Fruit fly (Drosophila melanogaster) whole organism, wandering third instar larva: Measurements from ENCODE around the gene Naa30A.

Experiments used
- CG32264 ChIP-seq: fragments of 200-800 bp; sonication (Bioruptor generic); optimal IDR thresholded peaks from 2 replicates; lab custom pipeline; 2016; ENCODE audit warnings: missing biosample characterization, missing genetic modification characterization
- Dif ChIP-seq: fragments of 200-275, 200-300 bp; sonication (Bioruptor generic); optimal IDR thresholded peaks from 2 replicates; lab custom pipeline; 2018; ENCODE audit warnings: missing biosample characterization, missing genetic modification characterization; ENCODE audit not compliant: partially characterized antibody
- HLH106 ChIP-seq: fragments of 200-800 bp; optimal IDR thresholded peaks from 3 replicates; lab custom pipeline; 2019; ENCODE audit warnings: missing biosample characterization, mild to moderate bottlenecking, missing genetic modification characterization, moderate library complexity
- Hr78 ChIP-seq: fragments of >200 bp; optimal IDR thresholded peaks from 2 replicates; lab custom pipeline; 2017; ENCODE audit warnings: missing biosample characterization, missing genetic modification characterization
- Hr83 ChIP-seq: fragments of 200-300 bp; sonication (Bioruptor generic); optimal IDR thresholded peaks from 2 replicates; lab custom pipeline; 2016; ENCODE audit warnings: missing biosample characterization, mild to moderate bottlenecking, missing genetic modification characterization, moderate library complexity; ENCODE audit not compliant: poor library complexity, severe bottlenecking
- Jra ChIP-seq: sonication (Bioruptor generic); optimal IDR thresholded peaks from 2 replicates; lab custom pipeline; 2016; ENCODE audit warnings: missing biosample characterization, missing genetic modification characterization
- Myc ChIP-seq: fragments of >200 bp; optimal IDR thresholded peaks from 2 replicates; lab custom pipeline; 2017
- N ChIP-seq: fragments of >200 bp; optimal IDR thresholded peaks from 2 replicates; lab custom pipeline; 2018; ENCODE audit warnings: missing biosample characterization, missing external identifiers, missing genetic modification characterization
- OdsH ChIP-seq: fragments of 200-800 bp; sonication (Bioruptor generic); optimal IDR thresholded peaks from 2 replicates; lab custom pipeline; 2016; ENCODE audit warnings: missing biosample characterization, mild to moderate bottlenecking, missing genetic modification characterization
- h ChIP-seq: fragments of 200-800 bp; sonication (Bioruptor generic); optimal IDR thresholded peaks from 3 replicates; lab custom pipeline; 2016; ENCODE audit warnings: missing biosample characterization, mild to moderate bottlenecking, missing genetic modification characterization
- jim ChIP-seq: fragments of 175-275, 200-325 bp; sonication (Bioruptor generic); optimal IDR thresholded peaks from 2 replicates; lab custom pipeline; 2016; ENCODE audit warnings: missing biosample characterization, mild to moderate bottlenecking, missing genetic modification characterization
- pan ChIP-seq: fragments of >200 bp; optimal IDR thresholded peaks from 2 replicates; lab custom pipeline; 2017
- usp ChIP-seq: fragments of >200 bp; optimal IDR thresholded peaks from 2 replicates; lab custom pipeline; 2017; ENCODE audit warnings: missing biosample characterization, missing genetic modification characterization

DNA sequence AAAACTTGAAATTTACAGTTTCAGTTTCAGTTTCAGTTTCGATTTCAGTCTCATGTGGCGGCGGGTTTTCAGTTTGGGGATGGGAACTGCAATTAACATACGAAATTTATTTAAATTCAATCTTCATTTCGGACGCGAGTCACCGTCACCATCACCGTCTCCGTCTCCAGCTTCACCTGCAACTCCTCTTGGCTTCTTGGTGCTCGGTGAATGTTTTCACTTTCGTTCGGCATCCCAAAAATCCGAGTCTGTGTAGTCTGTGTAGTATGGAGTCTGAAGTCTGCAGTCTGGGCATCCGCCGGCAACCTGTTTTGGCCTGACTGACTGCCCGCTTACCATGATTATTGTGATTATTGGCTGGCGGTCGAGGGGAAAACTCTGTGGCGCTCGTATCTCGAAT, 37.9 kb upstream of the Naa30A start:
- TF ChIP-seq Jra (GFP tag; lab: Kevin White, UChicago): no peak
- TF ChIP-seq pan: no peak
- no peak for TF ChIP-seq h (GFP tag; lab: Kevin White, UChicago)
- TF ChIP-seq CG32264: no peak
- TF ChIP-seq OdsH: no peak
- no peak for TF ChIP-seq Myc
- no peak for TF ChIP-seq usp
- no peak for TF ChIP-seq HLH106
- no peak for TF ChIP-seq Hr78 (GFP tag; lab: Kevin White, UChicago)
- no peak for TF ChIP-seq N (GFP tag; lab: Kevin White, UChicago)
- no peak for TF ChIP-seq jim (GFP tag; lab: Kevin White, UChicago)
- no peak for TF ChIP-seq Dif (GFP tag; lab: Kevin White, UChicago)
- TF ChIP-seq Hr83 (GFP tag; lab: Kevin White, UChicago): no peak
